Fruit fly (Drosophila melanogaster): ENCODE measurements around the gene CG31769.
A peak's percentile ranks its signal among the peaks of the same experiment; 100 is the strongest.

Gene CG31769

DNA sequence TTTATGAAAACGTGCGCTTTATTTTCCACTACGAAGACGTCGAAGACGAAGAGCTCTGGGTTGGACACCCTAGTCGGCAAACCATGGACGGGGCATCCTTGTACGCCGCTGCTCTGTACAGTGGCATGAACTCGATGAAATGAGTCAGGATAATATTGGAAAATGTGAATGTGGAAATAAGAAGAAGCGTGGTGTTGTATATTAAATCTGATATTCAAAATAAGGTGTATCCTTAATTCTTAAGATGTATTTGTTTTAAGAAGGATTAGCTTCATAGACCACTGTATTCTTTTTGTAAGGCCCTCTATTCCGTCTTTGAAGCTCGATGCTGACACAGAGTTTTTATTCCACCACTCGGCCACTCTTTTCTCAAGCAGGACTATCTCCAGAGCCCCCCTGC is 30.7 kb upstream of the CG31769 start (continued):
- no peak for TF ChIP-seq pnt (GFP tag; optimal IDR thresholded peaks at IDR 0.05)
- no peak for TF ChIP-seq lbe (GFP tag; optimal IDR thresholded peaks at IDR 0.05)
- TF ChIP-seq Max (GFP tag; optimal IDR thresholded peaks at IDR 0.05): no peak
- no peak for TF ChIP-seq CG42726 (GFP tag; IDR thresholded peaks at IDR 0.05; ENCODE audit: partially characterized antibody)
- TF ChIP-seq dmrt99B (tag; optimal IDR thresholded peaks at IDR 0.05): peak; percentile 57
- TF ChIP-seq croc (GFP tag; conservative IDR thresholded peaks at IDR 0.05): no peak
- TF ChIP-seq CG10274 (GFP tag; optimal IDR thresholded peaks at IDR 0.05): no peak
- no peak for TF ChIP-seq CG3838 (GFP tag; optimal IDR thresholded peaks at IDR 0.05)
- TF ChIP-seq CG4854 (GFP tag; optimal IDR thresholded peaks at IDR 0.05): no peak
- TF ChIP-seq CG10431 (GFP tag; optimal IDR thresholded peaks at IDR 0.05): no peak
- no peak for TF ChIP-seq bbx (GFP tag; IDR thresholded peaks at IDR 0.05; ENCODE audit: partially characterized antibody)
- TF ChIP-seq ind (GFP tag; optimal IDR thresholded peaks at IDR 0.05): peak; percentile 24
- no peak for TF ChIP-seq Adf1 (GFP tag; IDR thresholded peaks at IDR 0.05)
- TF ChIP-seq CG6791 (GFP tag; IDR thresholded peaks at IDR 0.05; ENCODE audit: partially characterized antibody): no peak
- no peak for TF ChIP-seq CG13123 (GFP tag; optimal IDR thresholded peaks at IDR 0.05)
- TF ChIP-seq dm (GFP tag; optimal IDR thresholded peaks at IDR 0.05): no peak
- no peak for TF ChIP-seq CG4360 (GFP tag; IDR thresholded peaks at IDR 0.05)
- no peak for TF ChIP-seq BEAF-32 (GFP tag; optimal IDR thresholded peaks at IDR 0.05)
- no peak for TF ChIP-seq Dp (GFP tag; optimal IDR thresholded peaks at IDR 0.05)
- no peak for TF ChIP-seq CG15011 (GFP tag; optimal IDR thresholded peaks at IDR 0.05)
- TF ChIP-seq tx (GFP tag; optimal IDR thresholded peaks at IDR 0.05): no peak
- TF ChIP-seq CG6654 (GFP tag; optimal IDR thresholded peaks at IDR 0.05): no peak
- TF ChIP-seq CG17328 (GFP tag; IDR thresholded peaks at IDR 0.05): 0 out of 2 replicates have a peak, but pooled peaks have one; percentile 30
- TF ChIP-seq YL-1 (GFP tag; optimal IDR thresholded peaks at IDR 0.05): no peak
- no peak for TF ChIP-seq CG16779 (GFP tag; IDR thresholded peaks at IDR 0.05)
- no peak for TF ChIP-seq vnd (GFP tag; IDR thresholded peaks at IDR 0.05; ENCODE audit: partially characterized antibody)
- peak; percentile 17; the same call in 1 of the 2 replicates for TF ChIP-seq Taf1 (GFP tag; IDR thresholded peaks at IDR 0.05)
- no peak for TF ChIP-seq disco-r (GFP tag; optimal IDR thresholded peaks at IDR 0.05)
- no peak for TF ChIP-seq B-H2 (GFP tag; optimal IDR thresholded peaks at IDR 0.05)
- no peak for TF ChIP-seq cad (GFP tag; optimal IDR thresholded peaks at IDR 0.05)
- no peak for TF ChIP-seq CG14710 (tag; optimal IDR thresholded peaks at IDR 0.05)
- peak; percentile 24 for TF ChIP-seq NfI (GFP tag; optimal IDR thresholded peaks at IDR 0.05)
- TF ChIP-seq CG12299 (tag; optimal IDR thresholded peaks at IDR 0.05): no peak
- peak; percentile 70 for TF ChIP-seq Hmr (GFP tag; optimal IDR thresholded peaks at IDR 0.05)
- no peak for TF ChIP-seq Hr78 (GFP tag; optimal IDR thresholded peaks at IDR 0.05)
- no peak for TF ChIP-seq Camta (GFP tag; optimal IDR thresholded peaks at IDR 0.05)
- TF ChIP-seq lilli (GFP tag; optimal IDR thresholded peaks at IDR 0.05): peak; percentile 49
- no peak for TF ChIP-seq CG4820 (GFP tag; optimal IDR thresholded peaks at IDR 0.05)
- TF ChIP-seq tap (tag; optimal IDR thresholded peaks at IDR 0.05): peak; percentile 32
- peak; percentile 6 for TF ChIP-seq tio (GFP tag; optimal IDR thresholded peaks at IDR 0.05)
- no peak for TF ChIP-seq exex (tag; optimal IDR thresholded peaks at IDR 0.05)
- no peak for TF ChIP-seq toy (GFP tag; IDR thresholded peaks at IDR 0.05)
- TF ChIP-seq CG10654 (GFP tag; optimal IDR thresholded peaks at IDR 0.05): no peak
- no peak for TF ChIP-seq Pdp1 (GFP tag; optimal IDR thresholded peaks at IDR 0.05)
- TF ChIP-seq nom (GFP tag; optimal IDR thresholded peaks at IDR 0.05): no peak
- no peak for TF ChIP-seq jing (GFP tag; optimal IDR thresholded peaks at IDR 0.05)
- peak; percentile 53 for TF ChIP-seq CG17385 (GFP tag; optimal IDR thresholded peaks at IDR 0.05)
- TF ChIP-seq NC2β (GFP tag; optimal IDR thresholded peaks at IDR 0.05): no peak
- TF ChIP-seq ken (GFP tag; IDR thresholded peaks at IDR 0.05): no peak
- TF ChIP-seq Hr3 (GFP tag; optimal IDR thresholded peaks at IDR 0.05): no peak
- no peak for TF ChIP-seq luna (GFP tag; optimal IDR thresholded peaks at IDR 0.05)

Measured in whole organism, embryonic.